Fruit fly (Drosophila melanogaster): ENCODE data around the gene CG5245.

CG5245 gene

dm6 chr3R:12385949-12386348 is 43.4 kb upstream of the CG5245 start, which contains the start of gene Sol1:
Sol1 (plus strand) TSS chr3R:12386249.
- TF ChIP-seq Pif1A (GFP tag; optimal IDR thresholded peaks at IDR 0.05) (no peak), CG8301 (tag; optimal IDR thresholded peaks at IDR 0.05) (no peak), gl (tag; optimal IDR thresholded peaks at IDR 0.05) (no peak), CG34367 (tag; optimal IDR thresholded peaks at IDR 0.05) (no peak), rn (GFP tag; IDR thresholded peaks at IDR 0.05) (no peak), Ets98B (GFP tag; IDR thresholded peaks at IDR 0.05) (no peak), D1 (tag; optimal IDR thresholded peaks at IDR 0.05) (no peak), CG10348 (GFP tag; IDR thresholded peaks at IDR 0.05) (no peak), CG9948 (tag; optimal IDR thresholded peaks at IDR 0.05) (no peak), CG15710 (tag; optimal IDR thresholded peaks at IDR 0.05) (no peak), CG4496 (GFP tag; IDR thresholded peaks at IDR 0.05) (no peak), Snoo (tag; optimal IDR thresholded peaks at IDR 0.05) (no peak), EcR (GFP tag; optimal IDR thresholded peaks at IDR 0.05) (no peak), Pif1B (GFP tag; optimal IDR thresholded peaks at IDR 0.05) (no peak), CG14655 (GFP tag; optimal IDR thresholded peaks at IDR 0.05) (no peak)

- TF ChIP-seq gl (tag; optimal IDR thresholded peaks at IDR 0.05) (no peak), CG17806 (tag; optimal IDR thresholded peaks at IDR 0.05) (no peak), Pif1A (GFP tag; optimal IDR thresholded peaks at IDR 0.05) (no peak), Pif1B (GFP tag; optimal IDR thresholded peaks at IDR 0.05) (no peak), CG34367 (tag; optimal IDR thresholded peaks at IDR 0.05) (no peak), CG8159 (tag; optimal IDR thresholded peaks at IDR 0.05) (no peak), rn (GFP tag; IDR thresholded peaks at IDR 0.05) (no peak), Ets98B (GFP tag; IDR thresholded peaks at IDR 0.05) (no peak), CG12605 (GFP tag; IDR thresholded peaks at IDR 0.05) (no peak), CG8301 (tag; optimal IDR thresholded peaks at IDR 0.05) (no peak), CG4496 (GFP tag; IDR thresholded peaks at IDR 0.05) (no peak), D1 (tag; optimal IDR thresholded peaks at IDR 0.05) (no peak)
Measured at dm6 chr3R:12386965-12387364, 42.4 kb upstream of the CG5245 start, which contains the start of gene CG33098. CG33098 (plus strand) TSS chr3R:12387188.

- TF ChIP-seq fd96Ca (GFP tag; IDR thresholded peaks at IDR 0.05) (no peak), rn (GFP tag; IDR thresholded peaks at IDR 0.05) (no peak), Pif1B (GFP tag; optimal IDR thresholded peaks at IDR 0.05) (no peak), D1 (tag; optimal IDR thresholded peaks at IDR 0.05) (no peak), gl (tag; optimal IDR thresholded peaks at IDR 0.05) (no peak), CG8159 (tag; optimal IDR thresholded peaks at IDR 0.05) (no peak), CG8301 (tag; optimal IDR thresholded peaks at IDR 0.05) (no peak), CG32121 (GFP tag; IDR thresholded peaks at IDR 0.05) (no peak), CG4496 (GFP tag; IDR thresholded peaks at IDR 0.05) (no peak), Ets98B (GFP tag; IDR thresholded peaks at IDR 0.05) (no peak), EcR (GFP tag; optimal IDR thresholded peaks at IDR 0.05) (no peak), Snoo (tag; optimal IDR thresholded peaks at IDR 0.05) (no peak), CG9948 (tag; optimal IDR thresholded peaks at IDR 0.05) (no peak), CG14655 (GFP tag; optimal IDR thresholded peaks at IDR 0.05) (no peak), CG10348 (GFP tag; IDR thresholded peaks at IDR 0.05) (no peak), CG15710 (tag; optimal IDR thresholded peaks at IDR 0.05) (no peak)
Measured at dm6 chr3R:12395880-12396279, 33.5 kb upstream of the CG5245 start, which contains the start of the genes CG10096 and CG10097. CG10096 (minus strand) TSS chr3R:12395980. CG10097 (minus strand) TSS chr3R:12395980.

dm6 chr3R:12398054-12398453 is 31.3 kb upstream of the CG5245 start:
- TF ChIP-seq CG34367 (tag; optimal IDR thresholded peaks at IDR 0.05) (no peak), gl (tag; optimal IDR thresholded peaks at IDR 0.05) (no peak), Pif1A (GFP tag; optimal IDR thresholded peaks at IDR 0.05) (no peak), fd96Ca (GFP tag; IDR thresholded peaks at IDR 0.05) (no peak), CG8159 (tag; optimal IDR thresholded peaks at IDR 0.05) (no peak), Pif1B (GFP tag; optimal IDR thresholded peaks at IDR 0.05) (no peak), CG8301 (tag; optimal IDR thresholded peaks at IDR 0.05) (no peak), CG9948 (tag; optimal IDR thresholded peaks at IDR 0.05) (no peak), Ets98B (GFP tag; IDR thresholded peaks at IDR 0.05) (no peak)

- TF ChIP-seq CG4496 (GFP tag; IDR thresholded peaks at IDR 0.05): no peak
- no peak for TF ChIP-seq CG8159 (tag; optimal IDR thresholded peaks at IDR 0.05)
- TF ChIP-seq D1 (tag; optimal IDR thresholded peaks at IDR 0.05): no peak
- TF ChIP-seq EcR (GFP tag; optimal IDR thresholded peaks at IDR 0.05): no peak
- TF ChIP-seq rn (GFP tag; IDR thresholded peaks at IDR 0.05): no peak
- TF ChIP-seq CG32121 (GFP tag; IDR thresholded peaks at IDR 0.05): no peak
Measured at dm6 chr3R:12398620-12399247, 30.6 kb upstream of the CG5245 start, which contains the start of gene Cyp9f3. Cyp9f3 (minus strand) TSS chr3R:12398929.

- TF ChIP-seq Ets98B (GFP tag; IDR thresholded peaks at IDR 0.05) (no peak), CG12605 (GFP tag; IDR thresholded peaks at IDR 0.05) (peak; percentile 35; the same call in 1 of the 2 replicates)
Measured at dm6 chr3R:12401672-12402296, 27.6 kb upstream of the CG5245 start, which contains the start of gene DNAlig3. DNAlig3 (minus strand) TSS chr3R:12401839.

dm6 chr3R:12402935-12403334 is 26.4 kb upstream of the CG5245 start:
- TF ChIP-seq CG8159 (tag; optimal IDR thresholded peaks at IDR 0.05) (peak; percentile 100), Ets98B (GFP tag; IDR thresholded peaks at IDR 0.05) (peak; percentile 96), CG9948 (tag; optimal IDR thresholded peaks at IDR 0.05) (peak; percentile 98), CG14655 (GFP tag; optimal IDR thresholded peaks at IDR 0.05) (peak; percentile 95), CG34367 (tag; optimal IDR thresholded peaks at IDR 0.05) (peak; percentile 98), CG4496 (GFP tag; IDR thresholded peaks at IDR 0.05) (no peak), CG32121 (GFP tag; IDR thresholded peaks at IDR 0.05) (peak; percentile 93), CG10348 (GFP tag; IDR thresholded peaks at IDR 0.05) (no peak), fd96Ca (GFP tag; IDR thresholded peaks at IDR 0.05) (peak; percentile 84), CG8301 (tag; optimal IDR thresholded peaks at IDR 0.05) (peak; percentile 100), Pif1A (GFP tag; optimal IDR thresholded peaks at IDR 0.05) (peak; percentile 95), D1 (tag; optimal IDR thresholded peaks at IDR 0.05) (peak; percentile 99), EcR (GFP tag; optimal IDR thresholded peaks at IDR 0.05) (peak; percentile 22), CG17806 (tag; optimal IDR thresholded peaks at IDR 0.05) (peak; percentile 97), CG12605 (GFP tag; IDR thresholded peaks at IDR 0.05) (peak; percentile 96), rn (GFP tag; IDR thresholded peaks at IDR 0.05) (peak; percentile 84), CG15710 (tag; optimal IDR thresholded peaks at IDR 0.05) (peak; percentile 97), CG13204 (GFP tag; optimal IDR thresholded peaks at IDR 0.05) (no peak), gl (tag; optimal IDR thresholded peaks at IDR 0.05) (peak; percentile 93), Snoo (tag; optimal IDR thresholded peaks at IDR 0.05) (peak; percentile 98), Pif1B (GFP tag; optimal IDR thresholded peaks at IDR 0.05) (peak; percentile 97)
